Worm (Caenorhabditis elegans) whole organism, midembryonic: Measurements from ENCODE around the gene F41C6.6.

Source experiments
- T22C8.4 ChIP-seq: fragments of 200-800 bp; sonication (Bioruptor generic); IDR thresholded peaks from 2 replicates; pipeline ENCODE4 v1.3.6; 2022; ENCODE audit warnings: missing genetic modification characterization, missing compliant biosample characterization
- cog-1 ChIP-seq: sonication (generic microtip); optimal IDR thresholded peaks from 2 replicates; lab custom pipeline; 2016; ENCODE audit warnings: missing genetic modification characterization, missing compliant biosample characterization
- flt-1 ChIP-seq: fragments of 200-800 bp; sonication (Bioruptor generic); IDR thresholded peaks from 2 replicates; pipeline ENCODE4 v1.3.6; 2022; ENCODE audit warnings: missing genetic modification characterization, missing compliant biosample characterization
- klf-2 ChIP-seq: fragments of 200-800 bp; sonication (Bioruptor generic); conservative IDR thresholded peaks from 2 replicates; pipeline ENCODE4 v1.3.6; 2022; ENCODE audit warnings: missing genetic modification reagents, missing genetic modification characterization, missing compliant biosample characterization
- med-1 ChIP-seq: sonication (generic microtip); optimal IDR thresholded peaks from 2 replicates; lab custom pipeline; 2017; ENCODE audit warnings: missing genetic modification characterization, mild to moderate bottlenecking, missing compliant biosample characterization, antibody characterized with exemption, missing genetic modification reagents; ENCODE audit not compliant: insufficient read depth
- ref-1 ChIP-seq: fragments of 200-800 bp; sonication (Bioruptor generic); conservative IDR thresholded peaks from 2 replicates; pipeline ENCODE4 v1.3.6; 2022; ENCODE audit warnings: missing genetic modification reagents, missing genetic modification characterization, missing compliant biosample characterization
- tab-1 ChIP-seq: fragments of 200-800 bp; sonication (Bioruptor generic); IDR thresholded peaks from 2 replicates; pipeline ENCODE4 v1.3.6; 2022; ENCODE audit warnings: missing genetic modification characterization, missing compliant biosample characterization
- ztf-23 ChIP-seq: fragments of 200-800 bp; sonication (Bioruptor generic); IDR thresholded peaks from 2 replicates; pipeline ENCODE4 v1.3.6; 2022; ENCODE audit warnings: missing genetic modification reagents, missing genetic modification characterization, missing compliant biosample characterization
- ztf-29 ChIP-seq: fragments of 200-800 bp; sonication (Bioruptor generic); IDR thresholded peaks from 2 replicates; pipeline ENCODE4 v1.3.6; 2022; ENCODE audit warnings: missing genetic modification reagents, missing genetic modification characterization, missing compliant biosample characterization

F41C6.6 gene

DNA sequence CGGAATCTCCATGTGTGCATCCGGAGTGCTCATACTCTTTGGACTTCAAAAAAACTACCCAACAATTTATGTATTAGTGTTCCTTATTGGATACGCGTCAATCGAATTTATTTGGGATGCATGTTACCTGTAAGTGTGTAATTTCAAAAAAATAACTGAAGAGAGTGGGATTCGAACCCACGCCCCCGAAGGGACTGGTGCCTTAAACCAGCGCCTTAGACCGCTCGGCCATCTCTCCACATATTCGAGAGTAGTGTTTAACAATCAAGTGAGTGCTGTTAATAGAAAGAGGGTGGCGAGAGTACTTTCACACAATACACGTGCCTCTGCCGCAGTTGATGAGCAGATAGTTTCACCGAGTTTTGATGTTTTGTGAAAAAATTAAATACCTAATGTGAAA lies 21.3 kb upstream of the F41C6.6 start:
- TF ChIP-seq tab-1 (GFP tag; lab: Robert Waterston, UW) (peak; percentile 82), T22C8.4 (GFP tag; lab: Robert Waterston, UW) (no peak; the same call in none of the 2 replicates), ztf-29 (GFP tag; lab: Robert Waterston, UW) (no peak; the same call in 1 of the 2 replicates), ztf-23 (GFP tag; lab: Robert Waterston, UW) (peak; percentile 90), klf-2 (GFP tag; lab: Robert Waterston, UW) (peak; percentile 85), ref-1 (peak; percentile 66; the same call in 1 of the 2 replicates), flt-1 (GFP tag; lab: Robert Waterston, UW) (peak; percentile 90), med-1 (GFP tag; lab: Kevin White, UChicago) (peak; percentile 19), cog-1 (peak; percentile 49)

DNA sequence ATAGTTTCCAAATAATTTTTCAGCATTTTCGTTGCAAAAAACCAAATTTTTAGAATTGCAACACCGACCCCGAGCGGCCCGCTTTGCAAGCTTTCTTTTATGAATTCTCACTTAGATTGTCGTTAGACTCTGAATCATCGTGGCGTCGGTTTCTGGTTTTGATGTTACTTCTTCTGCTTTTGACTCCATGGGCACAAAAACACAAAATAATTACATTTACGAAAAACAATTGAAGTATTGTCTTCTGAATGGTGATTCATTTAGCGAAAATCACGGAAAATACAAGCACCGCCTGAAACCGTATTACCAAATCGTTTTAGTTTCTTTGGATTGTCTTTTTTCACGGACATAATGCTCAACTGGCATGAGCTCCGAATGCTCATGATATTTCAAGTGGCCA lies 19.4 kb upstream of the F41C6.6 start, which contains the start of gene pes-23:
pes-23 (plus strand) TSS at position 301 of the 400 bp plus-strand sequence.
- TF ChIP-seq T22C8.4 (GFP tag; lab: Robert Waterston, UW) = no peak
- TF ChIP-seq flt-1 (GFP tag; lab: Robert Waterston, UW) = no peak
- no peak for TF ChIP-seq med-1 (GFP tag; lab: Kevin White, UChicago)
- no peak for TF ChIP-seq klf-2 (GFP tag; lab: Robert Waterston, UW)
- no peak for TF ChIP-seq ztf-29 (GFP tag; lab: Robert Waterston, UW)
- TF ChIP-seq cog-1 = no peak
- no peak for TF ChIP-seq ref-1
- no peak for TF ChIP-seq tab-1 (GFP tag; lab: Robert Waterston, UW)
- TF ChIP-seq ztf-23 (GFP tag; lab: Robert Waterston, UW) = no peak

DNA sequence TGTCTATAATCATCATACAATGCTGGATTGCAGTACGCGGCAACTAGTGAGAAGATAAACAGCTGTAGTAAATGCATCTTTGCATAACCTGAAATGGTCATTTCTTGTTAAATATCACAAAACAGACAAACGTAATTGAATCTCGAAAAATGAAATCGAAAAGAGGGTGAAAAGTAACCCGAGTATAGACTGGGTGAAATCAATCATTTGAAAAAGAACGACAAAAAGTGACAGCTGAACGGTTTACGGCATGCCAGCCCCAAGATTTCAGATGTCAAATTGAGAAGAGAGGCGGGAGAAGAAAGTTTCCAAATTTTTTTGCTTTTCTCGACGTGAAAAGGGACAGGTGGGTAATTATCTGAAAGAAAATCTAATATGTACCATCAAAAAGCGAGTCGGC lies 18.2 kb upstream of the F41C6.6 start, which contains the start of gene F14B8.4:
F14B8.4 (minus strand) TSS at position 101 of the 400 bp plus-strand sequence.
- TF ChIP-seq klf-2 (GFP tag; lab: Robert Waterston, UW) (no peak), cog-1 (no peak), tab-1 (GFP tag; lab: Robert Waterston, UW) (no peak), ztf-23 (GFP tag; lab: Robert Waterston, UW) (no peak), med-1 (GFP tag; lab: Kevin White, UChicago) (no peak), ref-1 (no peak), T22C8.4 (GFP tag; lab: Robert Waterston, UW) (no peak), flt-1 (GFP tag; lab: Robert Waterston, UW) (no peak), ztf-29 (GFP tag; lab: Robert Waterston, UW) (no peak)

DNA sequence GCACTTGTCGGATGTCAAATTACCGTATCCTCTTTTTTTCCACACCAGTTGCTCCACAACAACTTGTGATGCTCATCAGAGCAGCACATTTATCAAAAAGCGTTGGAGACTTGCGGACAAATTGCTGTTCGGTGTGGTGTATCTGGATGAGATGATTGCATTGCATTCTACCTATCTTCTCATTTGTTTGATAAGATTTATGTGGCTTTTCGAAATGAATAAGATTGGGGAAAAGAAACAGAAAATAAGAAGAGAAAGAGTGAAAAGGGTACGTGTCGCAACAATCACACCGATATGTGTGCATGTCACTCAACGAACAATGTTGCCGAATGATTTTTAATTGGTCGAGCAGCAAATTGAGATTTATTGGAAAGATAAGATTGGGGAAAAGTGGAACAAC lies 12.4 kb upstream of the F41C6.6 start:
- TF ChIP-seq tab-1 (GFP tag; lab: Robert Waterston, UW) = no peak
- no peak for TF ChIP-seq med-1 (GFP tag; lab: Kevin White, UChicago)
- no peak for TF ChIP-seq ztf-29 (GFP tag; lab: Robert Waterston, UW)
- TF ChIP-seq cog-1 = no peak
- TF ChIP-seq ztf-23 (GFP tag; lab: Robert Waterston, UW) = no peak

DNA sequence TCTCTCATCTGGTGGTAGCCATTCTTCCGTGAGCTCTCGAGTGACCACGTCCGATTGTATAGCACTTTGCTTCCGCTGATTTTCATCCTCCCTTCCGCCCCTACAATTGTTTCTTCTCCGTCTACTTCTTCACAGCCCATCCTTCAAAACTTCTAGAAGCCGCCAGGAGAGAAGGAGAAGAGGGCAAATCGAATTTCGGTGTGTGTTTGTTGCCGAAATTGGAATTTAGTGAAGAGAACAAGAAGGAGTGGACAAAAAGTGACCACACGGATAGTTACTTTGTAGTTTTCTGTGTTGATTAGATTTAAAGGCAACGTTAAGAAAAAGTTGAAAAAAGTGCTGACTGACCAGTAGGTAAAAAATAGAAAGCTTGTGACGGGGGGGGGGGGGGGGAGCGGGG lies 11.4 kb upstream of the F41C6.6 start:
- TF ChIP-seq med-1 (GFP tag; lab: Kevin White, UChicago) (no peak), flt-1 (GFP tag; lab: Robert Waterston, UW) (no peak), T22C8.4 (GFP tag; lab: Robert Waterston, UW) (no peak), tab-1 (GFP tag; lab: Robert Waterston, UW) (no peak), klf-2 (GFP tag; lab: Robert Waterston, UW) (no peak), ztf-23 (GFP tag; lab: Robert Waterston, UW) (no peak), ref-1 (no peak), ztf-29 (GFP tag; lab: Robert Waterston, UW) (no peak), cog-1 (no peak)

DNA sequence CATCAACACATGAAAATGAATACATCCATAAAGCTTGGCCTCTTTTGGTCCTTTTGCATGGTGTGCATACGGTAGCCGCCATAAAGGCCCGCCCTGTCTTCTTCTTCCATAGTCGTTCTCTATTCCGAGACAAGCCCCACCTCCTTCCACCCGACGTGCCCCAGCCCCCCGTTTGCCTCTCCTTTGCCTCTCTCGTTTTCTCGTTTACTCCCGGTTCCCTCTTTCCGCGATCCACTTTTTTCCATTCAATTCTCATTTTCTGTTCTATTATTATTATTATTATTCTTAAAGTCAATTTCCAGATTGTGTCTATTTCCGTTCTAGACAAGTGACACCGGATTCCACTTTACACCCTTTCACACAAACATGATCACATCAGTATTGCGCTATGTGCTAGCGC lies 7.7 kb upstream of the F41C6.6 start, which contains the start of gene unc-6:
unc-6 (plus strand) TSS at position 301 of the 400 bp plus-strand sequence.
- TF ChIP-seq ref-1 (no peak), med-1 (GFP tag; lab: Kevin White, UChicago) (no peak), ztf-23 (GFP tag; lab: Robert Waterston, UW) (no peak), klf-2 (GFP tag; lab: Robert Waterston, UW) (no peak), tab-1 (GFP tag; lab: Robert Waterston, UW) (no peak), cog-1 (no peak), ztf-29 (GFP tag; lab: Robert Waterston, UW) (no peak), T22C8.4 (GFP tag; lab: Robert Waterston, UW) (no peak), flt-1 (GFP tag; lab: Robert Waterston, UW) (no peak)

DNA sequence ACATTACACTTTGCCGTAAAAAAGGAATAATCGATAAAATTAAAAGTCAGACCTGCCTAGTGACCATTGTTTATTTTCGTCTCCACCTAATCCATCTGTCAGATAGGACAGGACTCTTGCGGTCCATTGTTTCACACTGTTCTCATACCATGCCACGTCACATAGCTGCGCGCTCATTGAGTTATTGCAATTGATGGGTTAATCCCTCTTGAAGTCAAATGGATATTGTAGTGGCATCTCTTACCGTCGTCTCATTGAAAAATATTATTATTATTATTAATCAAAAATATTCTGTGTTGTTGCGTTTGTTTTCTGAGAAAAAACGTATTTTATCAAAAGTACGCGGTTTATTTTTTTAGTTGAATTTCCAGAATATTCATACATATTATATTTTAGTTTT lies 6.5 kb upstream of the F41C6.6 start:
- no peak for TF ChIP-seq cog-1
- no peak for TF ChIP-seq tab-1 (GFP tag; lab: Robert Waterston, UW)
- no peak for TF ChIP-seq ref-1
- no peak for TF ChIP-seq flt-1 (GFP tag; lab: Robert Waterston, UW)
- TF ChIP-seq med-1 (GFP tag; lab: Kevin White, UChicago) = no peak
- no peak for TF ChIP-seq ztf-23 (GFP tag; lab: Robert Waterston, UW)
- no peak for TF ChIP-seq ztf-29 (GFP tag; lab: Robert Waterston, UW)
- no peak for TF ChIP-seq T22C8.4 (GFP tag; lab: Robert Waterston, UW)
- TF ChIP-seq klf-2 (GFP tag; lab: Robert Waterston, UW) = no peak

DNA sequence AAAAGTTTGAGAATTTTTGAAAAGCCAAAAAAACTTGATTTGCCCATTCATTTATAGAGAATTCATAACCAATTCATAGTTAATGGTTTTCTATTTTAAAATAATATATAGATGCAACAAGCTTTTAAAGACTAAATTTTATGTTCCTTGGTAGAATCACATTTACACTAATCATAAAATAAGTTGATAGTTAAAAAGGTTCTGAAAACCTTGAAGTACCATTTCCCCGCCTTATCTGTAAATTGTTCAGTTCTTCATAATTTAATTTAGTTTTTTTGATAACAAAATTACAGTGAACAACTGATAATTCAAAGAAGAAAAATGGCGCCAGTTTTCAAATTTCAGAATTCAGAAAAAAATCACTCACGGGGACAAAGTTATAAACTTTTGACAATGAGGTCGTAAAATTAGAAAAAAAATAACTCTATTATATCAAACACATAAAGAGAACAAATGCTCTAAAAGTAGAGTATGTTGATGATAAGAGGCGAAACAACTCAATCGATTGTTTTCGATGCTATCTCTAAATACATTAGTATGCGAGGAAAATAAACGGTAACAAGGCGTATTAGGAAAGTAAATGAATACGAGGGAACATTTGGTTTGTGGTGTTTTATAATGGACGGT lies 3.6 kb upstream of the F41C6.6 start, which contains the start of gene F41C6.7:
F41C6.7 (minus strand) TSS at position 51 of the 627 bp plus-strand sequence.
- no peak for TF ChIP-seq tab-1 (GFP tag; lab: Robert Waterston, UW)
- no peak for TF ChIP-seq cog-1
- no peak for TF ChIP-seq klf-2 (GFP tag; lab: Robert Waterston, UW)
- TF ChIP-seq T22C8.4 (GFP tag; lab: Robert Waterston, UW) = no peak
- no peak for TF ChIP-seq med-1 (GFP tag; lab: Kevin White, UChicago)
- TF ChIP-seq ztf-23 (GFP tag; lab: Robert Waterston, UW) = no peak
- no peak for TF ChIP-seq flt-1 (GFP tag; lab: Robert Waterston, UW)
- TF ChIP-seq ztf-29 (GFP tag; lab: Robert Waterston, UW) = no peak
- TF ChIP-seq ref-1 = no peak

DNA sequence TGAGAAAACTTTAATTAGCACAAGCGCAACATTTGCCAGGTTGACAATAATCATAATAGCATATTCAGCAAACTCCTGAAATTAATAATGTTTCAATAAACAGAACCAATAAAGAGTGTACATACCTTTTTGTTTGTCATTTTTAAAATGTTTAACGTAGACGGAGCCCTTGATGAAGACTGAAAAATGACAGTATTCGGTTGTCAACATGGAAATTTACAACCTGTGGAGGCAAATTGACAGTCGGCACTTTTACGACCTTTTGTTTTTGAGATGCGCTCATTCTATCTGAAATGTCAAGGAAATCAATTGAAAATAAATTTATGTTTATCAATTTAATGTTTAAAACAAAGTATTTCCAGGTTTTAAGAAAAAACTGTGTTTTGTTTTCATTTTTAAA lies 2.7 kb upstream of the F41C6.6 start:
- TF ChIP-seq flt-1 (GFP tag; lab: Robert Waterston, UW) = no peak
- TF ChIP-seq T22C8.4 (GFP tag; lab: Robert Waterston, UW) = no peak
- TF ChIP-seq med-1 (GFP tag; lab: Kevin White, UChicago) = no peak
